Worm (Caenorhabditis elegans): ENCODE data around the gene C53A5.16.

The C53A5.16 gene

DNA sequence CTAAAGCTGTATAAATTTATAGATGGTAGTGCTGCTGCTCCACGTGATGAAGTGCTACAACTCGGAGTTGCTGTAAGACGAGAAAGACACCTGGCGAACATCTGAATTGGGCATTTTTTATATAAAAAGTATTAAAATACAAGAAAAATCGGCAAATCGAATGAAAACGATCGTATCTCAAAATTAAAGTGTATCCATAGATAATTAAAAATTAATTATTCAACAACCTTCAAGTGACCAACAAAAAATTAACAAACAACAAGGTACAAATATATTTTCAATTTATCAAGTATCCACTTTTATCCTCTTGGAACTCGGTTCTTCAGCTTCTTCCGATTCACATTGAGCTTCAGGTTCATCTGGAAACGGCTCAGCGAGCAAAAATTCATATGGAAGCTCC is 3.1 kb downstream of the C53A5.16 start, which contains the start of gene R02D5.8:
TSS of gene R02D5.8 (minus strand) at position 101 of the 400 bp plus-strand sequence.
- TF ChIP-seq nhr-11 (tag; optimal IDR thresholded peaks at IDR 0.05) (no peak), fkh-2 (tag; optimal IDR thresholded peaks at IDR 0.05) (no peak), ceh-82 (tag; optimal IDR thresholded peaks at IDR 0.05) (no peak), eor-1 (tag; optimal IDR thresholded peaks at IDR 0.05) (no peak), snpc-4 (tag; optimal IDR thresholded peaks at IDR 0.05) (no peak), nhr-67 (tag; optimal IDR thresholded peaks at IDR 0.05) (no peak), nhr-77 (tag; optimal IDR thresholded peaks at IDR 0.05) (no peak), mml-1 (tag; optimal IDR thresholded peaks at IDR 0.05) (no peak), nhr-237 (tag; optimal IDR thresholded peaks at IDR 0.05) (no peak), nhr-28 (tag; optimal IDR thresholded peaks at IDR 0.05) (no peak), ceh-9 (tag; optimal IDR thresholded peaks at IDR 0.05) (no peak), ceh-16 (tag; optimal IDR thresholded peaks at IDR 0.05) (no peak), sea-2 (GFP tag; optimal IDR thresholded peaks at IDR 0.05) (no peak), egl-5 (tag; optimal IDR thresholded peaks at IDR 0.05) (no peak), ceh-28 (tag; optimal IDR thresholded peaks at IDR 0.05) (no peak), hmg-11 (tag; optimal IDR thresholded peaks at IDR 0.05) (no peak), nhr-76 (tag; optimal IDR thresholded peaks at IDR 0.05) (no peak)

- TF ChIP-seq ceh-9 (tag; optimal IDR thresholded peaks at IDR 0.05): no peak
- TF ChIP-seq elt-2 (tag; optimal IDR thresholded peaks at IDR 0.05): no peak
Observed at ce11 chrV:14518010-14518409, 4.4 kb downstream of the C53A5.16 start, which contains the start of gene R02D5.6. TSS of gene R02D5.6 (minus strand) at chrV:14518110.

DNA sequence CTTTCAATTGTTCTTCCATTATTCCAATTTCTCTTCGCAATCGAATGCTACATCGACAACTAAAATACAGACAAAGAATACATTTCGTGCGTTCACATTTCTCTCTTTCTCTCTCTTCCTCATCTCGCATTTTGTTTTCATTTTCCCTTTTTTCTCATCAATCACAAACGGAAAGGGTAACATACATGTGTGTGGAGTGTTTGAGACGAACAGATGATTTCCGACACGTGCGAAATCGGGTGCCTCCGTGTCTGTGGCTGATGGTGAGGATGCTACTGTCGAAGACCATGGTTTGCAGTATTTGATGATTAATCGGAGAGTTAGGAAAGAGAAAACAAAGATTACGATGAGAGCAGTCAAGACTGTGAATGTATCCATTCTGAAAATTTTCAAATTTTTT is 11.7 kb downstream of the C53A5.16 start, which contains the start of gene R02D5.9:
TSS of gene R02D5.9 (minus strand) at position 378 of the 400 bp plus-strand sequence.
- TF ChIP-seq ceh-9 (tag; optimal IDR thresholded peaks at IDR 0.05): no peak
- TF ChIP-seq R02D3.7 (tag; optimal IDR thresholded peaks at IDR 0.05): no peak
- TF ChIP-seq elt-2 (tag; optimal IDR thresholded peaks at IDR 0.05): no peak
- TF ChIP-seq eor-1 (tag; optimal IDR thresholded peaks at IDR 0.05): no peak
- no peak for TF ChIP-seq ztf-11 (tag; optimal IDR thresholded peaks at IDR 0.05)
- TF ChIP-seq nhr-67 (tag; optimal IDR thresholded peaks at IDR 0.05): no peak
- TF ChIP-seq zag-1 (tag; optimal IDR thresholded peaks at IDR 0.05): no peak
- TF ChIP-seq egl-27 (tag; optimal IDR thresholded peaks at IDR 0.05): no peak
- no peak for TF ChIP-seq jun-1 (tag; optimal IDR thresholded peaks at IDR 0.05)
- no peak for TF ChIP-seq pqm-1 (tag; optimal IDR thresholded peaks at IDR 0.05)
- TF ChIP-seq ZK546.5 (tag; optimal IDR thresholded peaks at IDR 0.05): no peak
- no peak for TF ChIP-seq nhr-28 (tag; optimal IDR thresholded peaks at IDR 0.05)
- TF ChIP-seq ztf-4 (tag; optimal IDR thresholded peaks at IDR 0.05): no peak
- TF ChIP-seq unc-62 (GFP tag; optimal IDR thresholded peaks at IDR 0.05): no peak
- TF ChIP-seq snpc-4 (tag; optimal IDR thresholded peaks at IDR 0.05): no peak
- no peak for TF ChIP-seq ceh-82 (tag; optimal IDR thresholded peaks at IDR 0.05)
- TF ChIP-seq fkh-2 (tag; optimal IDR thresholded peaks at IDR 0.05): no peak
- peak; percentile 50 for TF ChIP-seq nhr-43 (tag; optimal IDR thresholded peaks at IDR 0.05; ENCODE audit: poor library complexity, severe bottlenecking)
- TF ChIP-seq pha-4 (tag; optimal IDR thresholded peaks at IDR 0.05): no peak
- TF ChIP-seq tbx-2 (tag; optimal IDR thresholded peaks at IDR 0.05): no peak
- TF ChIP-seq egl-5 (tag; optimal IDR thresholded peaks at IDR 0.05): no peak
- TF ChIP-seq skn-1 (tag; optimal IDR thresholded peaks at IDR 0.05): no peak
- no peak for TF ChIP-seq unc-39 (tag; optimal IDR thresholded peaks at IDR 0.05)
- no peak for TF ChIP-seq nhr-11 (tag; optimal IDR thresholded peaks at IDR 0.05)
- no peak for TF ChIP-seq ama-1 (optimal IDR thresholded peaks at IDR 0.05)
- no peak for TF ChIP-seq nhr-76 (tag; optimal IDR thresholded peaks at IDR 0.05)
- no peak for TF ChIP-seq aly-2 (tag; optimal IDR thresholded peaks at IDR 0.05)
- TF ChIP-seq ceh-16 (tag; optimal IDR thresholded peaks at IDR 0.05): no peak
- TF ChIP-seq fos-1 (tag; optimal IDR thresholded peaks at IDR 0.05): no peak
- no peak for TF ChIP-seq sea-2 (GFP tag; optimal IDR thresholded peaks at IDR 0.05)
- TF ChIP-seq elt-1 (tag; optimal IDR thresholded peaks at IDR 0.05): peak; percentile 15
- TF ChIP-seq hmg-11 (tag; optimal IDR thresholded peaks at IDR 0.05): no peak
- no peak for TF ChIP-seq daf-12 (tag; optimal IDR thresholded peaks at IDR 0.05)
- no peak for TF ChIP-seq lin-15B (tag; optimal IDR thresholded peaks at IDR 0.05)
- TF ChIP-seq nfya-1 (tag; optimal IDR thresholded peaks at IDR 0.05; ENCODE audit: insufficient read depth): no peak
- TF ChIP-seq lsy-12 (tag; optimal IDR thresholded peaks at IDR 0.05): no peak
- TF ChIP-seq nhr-237 (tag; optimal IDR thresholded peaks at IDR 0.05): no peak
- TF ChIP-seq lin-39 (tag; optimal IDR thresholded peaks at IDR 0.05): peak; percentile 67
- no peak for TF ChIP-seq ceh-28 (tag; optimal IDR thresholded peaks at IDR 0.05)
- no peak for TF ChIP-seq elt-3 (tag; optimal IDR thresholded peaks at IDR 0.05)
- TF ChIP-seq nhr-12 (tag; optimal IDR thresholded peaks at IDR 0.05): no peak
- TF ChIP-seq mdl-1 (tag; optimal IDR thresholded peaks at IDR 0.05): peak; percentile 24
- TF ChIP-seq nhr-77 (tag; optimal IDR thresholded peaks at IDR 0.05): no peak
- no peak for TF ChIP-seq mml-1 (tag; optimal IDR thresholded peaks at IDR 0.05)
- peak; percentile 68 for TF ChIP-seq nhr-23 (tag; optimal IDR thresholded peaks at IDR 0.05)
- no peak for TF ChIP-seq fkh-10 (GFP tag; optimal IDR thresholded peaks at IDR 0.05)
- peak; percentile 89 for TF ChIP-seq nhr-25 (tag; optimal IDR thresholded peaks at IDR 0.05)

All from whole organism, L3 larva.